Fruit fly (Drosophila melanogaster) whole organism, adult: ENCODE results near the gene CG14125.

ENCODE experiments used
- Clk ChIP-seq: fragments of 200-800 bp; sonication (Bioruptor generic); optimal IDR thresholded peaks from 2 replicates; lab custom pipeline; 2017; ENCODE audit warnings: missing biosample characterization, missing genetic modification characterization
- pad ChIP-seq: fragments of 200-800 bp; sonication (Bioruptor generic); optimal IDR thresholded peaks from 3 replicates; lab custom pipeline; 2017; ENCODE audit warnings: missing biosample characterization, missing genetic modification characterization, mild to moderate bottlenecking, moderate library complexity, missing genetic modification reagents

dm6 chr3L:11972879-11973278 is 1.8 kb upstream of the CG14125 start, which contains the start of gene Muc68E:
- TF ChIP-seq pad (GFP tag; lab: Kevin White, UChicago) (no peak), Clk (GFP tag; lab: Kevin White, UChicago) (no peak)
